Worm (Caenorhabditis elegans): ENCODE results near the gene glb-31.

Gene glb-31

DNA sequence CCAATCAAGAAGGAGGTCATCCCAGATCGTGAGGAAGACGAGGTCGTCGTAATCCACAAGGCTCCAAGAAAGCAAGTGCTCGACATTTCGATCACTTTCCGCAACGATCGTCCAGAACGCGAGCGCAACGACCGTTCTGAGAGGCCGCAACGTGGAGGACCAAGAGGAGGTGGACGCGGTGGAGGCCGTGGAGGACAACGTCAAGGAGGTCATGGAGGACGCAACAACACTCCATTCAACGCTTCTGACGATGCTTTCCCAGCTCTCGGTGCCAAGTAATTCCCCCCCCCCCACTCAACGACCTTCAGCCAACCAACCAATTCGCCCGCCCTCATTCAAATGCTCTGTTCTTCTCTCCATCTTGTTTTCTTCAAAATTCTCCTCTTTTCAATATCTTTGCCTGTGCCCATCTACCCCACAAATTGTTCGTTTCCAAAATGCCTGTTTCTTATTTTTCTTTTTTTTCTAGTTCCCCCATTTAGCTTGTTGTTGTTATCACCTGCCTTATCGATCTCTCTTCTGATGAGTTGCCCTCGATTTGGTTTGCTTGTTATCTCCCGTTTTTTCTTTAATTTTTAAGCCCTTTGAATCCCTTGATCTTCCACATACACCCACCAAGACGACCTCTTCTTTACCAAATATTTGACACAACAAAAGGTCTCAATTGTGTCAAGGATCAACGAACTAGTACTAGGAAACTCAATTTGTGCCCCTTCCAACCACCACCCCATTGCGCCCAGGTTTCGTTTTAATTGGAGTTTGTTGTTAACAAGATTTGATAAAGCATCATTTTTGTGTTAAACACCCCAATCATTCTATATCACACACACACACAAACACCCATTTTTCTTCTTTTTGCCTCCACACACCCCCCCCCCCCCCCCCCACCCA is 21.1 kb upstream of the glb-31 start:
- TF ChIP-seq tab-1 (GFP tag; IDR thresholded peaks at IDR 0.05) (no peak), klf-2 (GFP tag; conservative IDR thresholded peaks at IDR 0.05) (no peak), flt-1 (GFP tag; IDR thresholded peaks at IDR 0.05) (no peak), med-1 (GFP tag; optimal IDR thresholded peaks at IDR 0.05; ENCODE audit: insufficient read depth) (no peak), T22C8.4 (GFP tag; IDR thresholded peaks at IDR 0.05) (no peak), ztf-29 (GFP tag; IDR thresholded peaks at IDR 0.05) (no peak), cog-1 (tag; optimal IDR thresholded peaks at IDR 0.05) (no peak), ref-1 (GFP tag; conservative IDR thresholded peaks at IDR 0.05) (no peak)

- TF ChIP-seq T22C8.4 (GFP tag; IDR thresholded peaks at IDR 0.05) (peak; percentile 53; the same call in 1 of the 2 replicates), ztf-29 (GFP tag; IDR thresholded peaks at IDR 0.05) (no peak)
These were observed 19.7 kb upstream of the glb-31 start, which contains the start of gene vig-1 for ce11 chrII:1320987-1321807. Gene vig-1 (plus strand): TSS chrII:1321037.

DNA sequence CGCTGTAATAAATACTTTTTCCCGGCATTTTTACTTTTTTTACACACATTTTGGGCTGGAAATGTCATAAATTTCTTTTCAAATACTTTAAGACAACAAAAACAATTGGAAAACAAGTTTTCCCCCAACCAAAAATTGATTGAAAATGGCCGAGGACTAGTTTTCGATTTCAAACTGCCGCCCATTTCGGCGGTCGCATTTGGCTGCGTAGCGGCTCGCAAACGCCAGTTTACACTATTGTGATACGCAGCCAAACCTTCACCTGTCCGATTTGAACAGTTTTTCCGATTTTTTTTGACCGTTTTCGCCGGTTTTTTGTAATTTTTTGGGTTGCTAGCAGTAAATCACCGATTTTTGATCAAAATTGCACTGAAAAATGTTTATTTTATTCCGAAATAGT is 19.0 kb upstream of the glb-31 start:
- TF ChIP-seq klf-2 (GFP tag; conservative IDR thresholded peaks at IDR 0.05) (peak; percentile 47; the same call in 1 of the 2 replicates), tab-1 (GFP tag; IDR thresholded peaks at IDR 0.05) (peak; percentile 69; the same call in 1 of the 2 replicates), med-1 (GFP tag; optimal IDR thresholded peaks at IDR 0.05; ENCODE audit: insufficient read depth) (no peak), ztf-23 (GFP tag; IDR thresholded peaks at IDR 0.05) (peak; percentile 92), T22C8.4 (GFP tag; IDR thresholded peaks at IDR 0.05) (peak; percentile 69), flt-1 (GFP tag; IDR thresholded peaks at IDR 0.05) (peak; percentile 86), cog-1 (tag; optimal IDR thresholded peaks at IDR 0.05) (peak; percentile 80), ref-1 (GFP tag; conservative IDR thresholded peaks at IDR 0.05) (0 out of 2 replicates have a peak, but pooled peaks have one; percentile 19), ztf-29 (GFP tag; IDR thresholded peaks at IDR 0.05) (0 out of 2 replicates have a peak, but pooled peaks have one; percentile 16)

ce11 chrII:1315245-1315644 is 13.8 kb upstream of the glb-31 start:
- TF ChIP-seq med-1 (GFP tag; optimal IDR thresholded peaks at IDR 0.05; ENCODE audit: insufficient read depth): no peak
- TF ChIP-seq ztf-23 (GFP tag; IDR thresholded peaks at IDR 0.05): no peak
- no peak for TF ChIP-seq ref-1 (GFP tag; conservative IDR thresholded peaks at IDR 0.05)
- no peak for TF ChIP-seq T22C8.4 (GFP tag; IDR thresholded peaks at IDR 0.05)
- no peak for TF ChIP-seq tab-1 (GFP tag; IDR thresholded peaks at IDR 0.05)
- TF ChIP-seq ztf-29 (GFP tag; IDR thresholded peaks at IDR 0.05): no peak
- no peak for TF ChIP-seq flt-1 (GFP tag; IDR thresholded peaks at IDR 0.05)
- TF ChIP-seq cog-1 (tag; optimal IDR thresholded peaks at IDR 0.05): no peak
- no peak for TF ChIP-seq klf-2 (GFP tag; conservative IDR thresholded peaks at IDR 0.05)

DNA sequence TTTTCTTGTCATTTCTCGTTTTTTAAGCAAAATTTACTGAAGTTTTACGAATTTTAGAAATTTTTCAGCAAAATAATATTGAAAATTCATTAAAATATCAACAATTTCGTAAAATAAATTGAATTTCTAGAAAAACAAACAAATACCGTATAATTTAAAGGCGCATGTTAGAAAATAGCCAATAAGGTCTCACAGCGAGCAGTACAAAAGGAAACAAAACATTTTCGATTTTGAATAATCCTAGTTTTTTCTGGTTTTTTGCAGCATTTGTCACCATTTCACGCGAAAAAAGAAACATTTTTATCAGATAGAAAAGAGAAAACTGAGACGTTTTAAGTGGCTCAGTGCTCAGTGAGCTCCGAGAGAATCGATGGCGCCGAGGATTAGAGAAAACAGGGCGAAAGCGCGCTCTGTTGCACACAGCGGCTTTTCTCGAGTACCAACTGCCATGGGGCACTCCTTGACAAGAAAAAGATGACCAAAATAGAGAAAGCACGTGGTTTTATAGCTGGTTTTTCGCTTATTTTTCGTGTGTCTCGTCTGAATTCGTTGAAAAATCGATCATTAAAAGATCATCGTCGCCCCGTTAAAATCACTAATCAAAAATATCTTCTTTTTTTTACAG is 8.6 kb upstream of the glb-31 start, which contains the start of the genes alh-6 and fcho-1:
Gene alh-6 (minus strand): TSS at position 242 of the 625 bp plus-strand sequence.
Gene fcho-1 (plus strand): TSS at position 624 of the 625 bp plus-strand sequence.
- no peak for TF ChIP-seq ztf-23 (GFP tag; IDR thresholded peaks at IDR 0.05)

ce11 chrII:1306550-1306949 is 5.1 kb upstream of the glb-31 start:
- TF ChIP-seq klf-2 (GFP tag; conservative IDR thresholded peaks at IDR 0.05) (no peak), flt-1 (GFP tag; IDR thresholded peaks at IDR 0.05) (no peak), ztf-29 (GFP tag; IDR thresholded peaks at IDR 0.05) (no peak), ref-1 (GFP tag; conservative IDR thresholded peaks at IDR 0.05) (no peak), cog-1 (tag; optimal IDR thresholded peaks at IDR 0.05) (no peak), tab-1 (GFP tag; IDR thresholded peaks at IDR 0.05) (no peak), ztf-23 (GFP tag; IDR thresholded peaks at IDR 0.05) (no peak), med-1 (GFP tag; optimal IDR thresholded peaks at IDR 0.05; ENCODE audit: insufficient read depth) (no peak), T22C8.4 (GFP tag; IDR thresholded peaks at IDR 0.05) (no peak)

ce11 chrII:1306036-1306435 is 4.6 kb upstream of the glb-31 start, which contains the start of gene emc-2:
Gene emc-2 (minus strand): TSS chrII:1306136.
- TF ChIP-seq klf-2 (GFP tag; conservative IDR thresholded peaks at IDR 0.05): no peak
- 0 out of 2 replicates have a peak, but pooled peaks have one; percentile 32 for TF ChIP-seq T22C8.4 (GFP tag; IDR thresholded peaks at IDR 0.05)

DNA sequence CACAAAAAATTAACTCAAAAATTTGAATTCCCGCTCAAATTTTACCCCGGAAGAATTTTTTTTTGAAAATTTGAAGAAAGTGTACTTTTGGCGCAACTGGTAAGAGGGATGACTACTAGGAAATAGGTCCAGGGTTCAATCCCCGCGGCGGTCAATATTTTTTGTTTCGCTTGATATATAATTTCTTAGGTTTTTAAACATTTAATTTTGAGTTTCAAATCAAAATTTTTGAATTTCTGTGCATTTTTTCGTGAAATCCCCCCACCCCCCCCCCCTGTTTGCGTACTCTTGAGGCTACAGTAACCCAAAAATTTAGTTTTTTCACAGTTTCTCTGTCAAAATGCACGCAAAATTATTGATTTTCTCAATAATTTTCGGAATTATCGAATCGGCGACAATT is 3.3 kb downstream of the glb-31 start, which contains the start of gene Y57G7A.1:
Gene Y57G7A.1 (plus strand): TSS at position 301 of the 400 bp plus-strand sequence.
- TF ChIP-seq ztf-29 (GFP tag; IDR thresholded peaks at IDR 0.05) (no peak), ztf-23 (GFP tag; IDR thresholded peaks at IDR 0.05) (no peak), tab-1 (GFP tag; IDR thresholded peaks at IDR 0.05) (no peak)

DNA sequence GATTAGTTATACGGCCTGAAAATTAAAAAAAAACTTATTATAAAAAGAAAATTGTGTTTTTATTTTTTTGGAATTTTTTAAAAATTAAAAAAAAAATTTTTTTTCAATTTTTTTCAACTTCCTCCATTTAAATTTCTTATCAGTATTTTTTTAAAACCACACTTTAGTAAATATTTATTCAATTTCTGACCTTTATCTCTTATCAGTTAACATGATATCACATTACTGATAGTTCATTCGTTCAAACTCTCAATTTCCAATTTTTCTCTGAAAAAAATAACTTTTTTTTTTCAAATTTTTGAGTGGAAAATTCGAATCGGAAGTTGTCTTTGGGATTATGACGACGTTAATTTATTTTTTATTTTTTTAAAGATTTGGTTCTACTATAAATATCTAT is 3.8 kb downstream of the glb-31 start:
- TF ChIP-seq tab-1 (GFP tag; IDR thresholded peaks at IDR 0.05): no peak
